Worm (Caenorhabditis elegans) whole organism, L4 larva: Measurements from ENCODE around the gene C06B3.6.

Source experiments
- D1046.2 ChIP-seq: fragments of 200-800 bp; sonication (Bioruptor generic); IDR thresholded peaks from 2 replicates; pipeline ENCODE4 v1.3.6; 2022; ENCODE audit warnings: missing genetic modification characterization, missing compliant biosample characterization
- F49E8.2 ChIP-seq: sonication (generic microtip); optimal IDR thresholded peaks from 2 replicates; lab custom pipeline; 2016; ENCODE audit warnings: missing compliant biosample characterization, mild to moderate bottlenecking, missing genetic modification characterization, borderline replicate concordance
- aha-1 ChIP-seq: fragments of 150-350 bp; peaks from one replicate; lab custom pipeline; 2014; ENCODE audit warnings: missing biosample characterization, missing genetic modification characterization
- ceh-28 ChIP-seq: fragments of 150-350 bp; optimal IDR thresholded peaks from 2 replicates; lab custom pipeline; 2014; ENCODE audit warnings: missing biosample characterization, missing genetic modification reagents, missing genetic modification characterization
- ceh-62 ChIP-seq: sonication (generic microtip); optimal IDR thresholded peaks from 2 replicates; lab custom pipeline; 2017; ENCODE audit warnings: missing biosample characterization, missing genetic modification characterization
- ceh-82 ChIP-seq: sonication (generic microtip); optimal IDR thresholded peaks from 2 replicates; lab custom pipeline; 2017; ENCODE audit warnings: missing biosample characterization, missing genetic modification characterization
- cey-2 ChIP-seq: sonication (generic microtip); optimal IDR thresholded peaks from 3 replicates; lab custom pipeline; 2017; ENCODE audit warnings: missing genetic modification characterization, mild to moderate bottlenecking, missing compliant biosample characterization, antibody characterized with exemption, borderline replicate concordance; ENCODE audit not compliant: insufficient read depth
- daf-8 ChIP-seq: fragments of 200-800 bp; sonication (Bioruptor generic); IDR thresholded peaks from 2 replicates; pipeline ENCODE4 v1.3.6; 2022; ENCODE audit warnings: missing genetic modification characterization, missing compliant biosample characterization
- dmd-6 ChIP-seq: fragments of 200-800 bp; sonication (Bioruptor generic); IDR thresholded peaks from 2 replicates; pipeline ENCODE4 v1.3.6; 2022; ENCODE audit warnings: missing genetic modification reagents, missing genetic modification characterization, missing compliant biosample characterization
- dve-1 ChIP-seq: sonication (generic microtip); optimal IDR thresholded peaks from 2 replicates; lab custom pipeline; 2017; ENCODE audit warnings: antibody characterized with exemption, mild to moderate bottlenecking, missing genetic modification characterization, missing compliant biosample characterization; ENCODE audit not compliant: insufficient read depth
- fos-1 ChIP-seq: fragments of 150-350 bp; optimal IDR thresholded peaks from 2 replicates; lab custom pipeline; 2014; ENCODE audit warnings: missing biosample characterization, missing genetic modification characterization
- gei-8 ChIP-seq: fragments of 200-800 bp; sonication (Bioruptor generic); optimal IDR thresholded peaks from 2 replicates; lab custom pipeline; 2018; ENCODE audit warnings: mild to moderate bottlenecking, missing genetic modification characterization, missing compliant biosample characterization
- hif-1 ChIP-seq, 2 experiments: sonication (generic microtip); optimal IDR thresholded peaks; 2 replicates each; lab custom pipeline; 2016 to 2017; ENCODE audit warnings: missing compliant biosample characterization in 2 of 2, missing genetic modification characterization in 2 of 2, missing genetic modification reagents in 2 of 2, missing genotype in 2 of 2, mild to moderate bottlenecking in 1 of 2
- hlh-11 ChIP-seq: fragments of 200-800 bp; sonication (Bioruptor generic); optimal IDR thresholded peaks from 2 replicates; lab custom pipeline; 2018; ENCODE audit warnings: mild to moderate bottlenecking, missing genetic modification characterization, missing compliant biosample characterization
- hlh-30 ChIP-seq: sonication (generic microtip); optimal IDR thresholded peaks from 2 replicates; lab custom pipeline; 2017; ENCODE audit warnings: antibody characterized with exemption, mild to moderate bottlenecking, missing genetic modification characterization, missing compliant biosample characterization; ENCODE audit not compliant: insufficient read depth
- lim-7 ChIP-seq: fragments of 200-800 bp; sonication (Bioruptor generic); IDR thresholded peaks from 2 replicates; pipeline ENCODE4 v1.3.6; 2022; ENCODE audit warnings: missing genetic modification characterization, missing compliant biosample characterization
- lin-39 ChIP-seq: fragments of 150-350 bp; optimal IDR thresholded peaks from 2 replicates; lab custom pipeline; 2014; ENCODE audit warnings: missing biosample characterization, missing genetic modification reagents, missing genetic modification characterization
- lir-3 ChIP-seq: sonication (generic microtip); optimal IDR thresholded peaks from 2 replicates; lab custom pipeline; 2016; ENCODE audit warnings: mild to moderate bottlenecking, missing genetic modification characterization, missing compliant biosample characterization
- mdl-1 ChIP-seq, 2 experiments: fragments of 150-350 bp in 1 of 2; sonication (generic microtip) in 1 of 2; optimal IDR thresholded peaks; 2 replicates each; lab custom pipeline; 2014 to 2017; ENCODE audit warnings: missing biosample characterization in 2 of 2, missing genetic modification characterization in 2 of 2
- mxl-2 ChIP-seq: fragments of 200-800 bp; sonication (Bioruptor generic); conservative IDR thresholded peaks from 2 replicates; pipeline ENCODE4 v1.3.6; 2022; ENCODE audit warnings: missing genetic modification reagents, missing genetic modification characterization, missing compliant biosample characterization
- nhr-10 ChIP-seq: fragments of 150-350 bp; optimal IDR thresholded peaks from 2 replicates; lab custom pipeline; 2014; ENCODE audit warnings: missing biosample characterization, missing genetic modification characterization
- nhr-11 ChIP-seq: fragments of 150-350 bp; optimal IDR thresholded peaks from 2 replicates; lab custom pipeline; 2014; ENCODE audit warnings: missing biosample characterization, missing genetic modification characterization
- nhr-237 ChIP-seq: sonication (generic microtip); optimal IDR thresholded peaks from 2 replicates; lab custom pipeline; 2017; ENCODE audit warnings: missing biosample characterization, missing genetic modification characterization
- nhr-28 ChIP-seq: fragments of 150-350 bp; optimal IDR thresholded peaks from 2 replicates; lab custom pipeline; 2014; ENCODE audit warnings: missing biosample characterization, missing genetic modification characterization
- nhr-41 ChIP-seq: fragments of 200-800 bp; sonication (Bioruptor generic); IDR thresholded peaks from 2 replicates; pipeline ENCODE4 v1.3.6; 2022; ENCODE audit warnings: missing genetic modification reagents, missing genetic modification characterization, missing compliant biosample characterization
- nhr-48 ChIP-seq: sonication (generic microtip); optimal IDR thresholded peaks from 2 replicates; lab custom pipeline; 2016; ENCODE audit warnings: mild to moderate bottlenecking, missing genetic modification characterization, missing compliant biosample characterization
- nhr-76 ChIP-seq: fragments of 150-350 bp; optimal IDR thresholded peaks from 2 replicates; lab custom pipeline; 2014; ENCODE audit warnings: missing biosample characterization, missing genetic modification characterization
- pha-4 ChIP-seq, 2 experiments: fragments of 150-350 bp in 1 of 2; fragments of 200-800 bp in 1 of 2; sonication (Bioruptor generic) in 1 of 2; IDR thresholded peaks in 1 of 2; optimal IDR thresholded peaks in 1 of 2; 2 replicates each; pipeline versions ENCODE4 v1.3.6 to Lab custom; 2014 to 2022; ENCODE audit warnings: missing genetic modification characterization in 2 of 2, missing genetic modification reagents in 2 of 2, missing biosample characterization in 1 of 2, missing compliant biosample characterization in 1 of 2
- php-3 ChIP-seq: fragments of 200-800 bp; sonication (Bioruptor generic); IDR thresholded peaks from 2 replicates; pipeline ENCODE4 v1.3.6; 2022; ENCODE audit warnings: missing genetic modification reagents, missing genetic modification characterization, missing compliant biosample characterization
- pqm-1 ChIP-seq: sonication (generic microtip); optimal IDR thresholded peaks from 2 replicates; lab custom pipeline; 2017; ENCODE audit warnings: missing biosample characterization, missing genetic modification characterization
- rbr-2 ChIP-seq: sonication (generic microtip); optimal IDR thresholded peaks from 2 replicates; lab custom pipeline; 2016; ENCODE audit warnings: missing genotype, missing genetic modification characterization, missing compliant biosample characterization
- saeg-2 ChIP-seq: fragments of 200-800 bp; sonication (Bioruptor generic); IDR thresholded peaks from 2 replicates; pipeline ENCODE4 v1.3.6; 2022; ENCODE audit warnings: missing genetic modification reagents, missing genetic modification characterization, missing compliant biosample characterization
- snpc-4 ChIP-seq: fragments of 150-350 bp; optimal IDR thresholded peaks from 2 replicates; lab custom pipeline; 2014; ENCODE audit warnings: missing biosample characterization, missing genetic modification characterization
- spr-1 ChIP-seq: sonication (generic microtip); optimal IDR thresholded peaks from 2 replicates; lab custom pipeline; 2016; ENCODE audit warnings: mild to moderate bottlenecking, missing genetic modification characterization, missing compliant biosample characterization
- spr-3 ChIP-seq: fragments of 200-800 bp; sonication (Bioruptor generic); optimal IDR thresholded peaks from 2 replicates; lab custom pipeline; 2018; ENCODE audit warnings: mild to moderate bottlenecking, missing genetic modification characterization, missing compliant biosample characterization
- tag-97 ChIP-seq: fragments of 200-800 bp; sonication (Bioruptor generic); IDR thresholded peaks from 2 replicates; pipeline ENCODE4 v1.3.6; 2022; ENCODE audit warnings: missing genetic modification characterization, missing compliant biosample characterization
- unc-130 ChIP-seq: sonication (generic microtip); optimal IDR thresholded peaks from 2 replicates; lab custom pipeline; 2016; ENCODE audit warnings: missing genetic modification reagents, missing genetic modification characterization, missing compliant biosample characterization
- unc-62 ChIP-seq, 3 experiments: fragments of 150-350 bp in 1 of 3; sonication (generic microtip); optimal IDR thresholded peaks in 2 of 3; peaks in 1 of 3; 1 replicate in 1 of 3; 2 replicates in 2 of 3; lab custom pipeline; 2014 to 2017; ENCODE audit warnings: missing biosample characterization in 3 of 3, missing genetic modification characterization in 3 of 3, missing genetic modification reagents in 3 of 3, missing genotype in 1 of 3
- vab-7 ChIP-seq: fragments of 200-800 bp; sonication (Bioruptor generic); IDR thresholded peaks from 2 replicates; pipeline ENCODE4 v1.3.6; 2022; ENCODE audit warnings: missing genetic modification reagents, missing genetic modification characterization, missing compliant biosample characterization
- zip-2 ChIP-seq: fragments of 150-350 bp; optimal IDR thresholded peaks from 2 replicates; lab custom pipeline; 2014; ENCODE audit warnings: missing biosample characterization, missing genetic modification characterization
- ztf-11 ChIP-seq: fragments of 150-350 bp; optimal IDR thresholded peaks from 2 replicates; lab custom pipeline; 2014; ENCODE audit warnings: missing biosample characterization, missing genetic modification characterization

Gene C06B3.6

ce11 chrV:13869551-13869950, 39.2 kb downstream of the C06B3.6 start:
- no peak for TF ChIP-seq nhr-41 (GFP tag; lab: Robert Waterston, UW)
- no peak for TF ChIP-seq nhr-237 (tag; lab: Kevin White, UChicago)
- TF ChIP-seq php-3 (GFP tag; lab: Robert Waterston, UW): no peak
- TF ChIP-seq nhr-28 (tag; lab: Kevin White, UChicago): peak; percentile 89
- no peak for TF ChIP-seq unc-130 (GFP tag; lab: Kevin White, UChicago)
- peak; percentile 100 for TF ChIP-seq nhr-11 (tag; lab: Kevin White, UChicago)

- TF ChIP-seq ceh-28 (tag; lab: Kevin White, UChicago) (no peak), fos-1 (tag; lab: Kevin White, UChicago) (no peak), nhr-28 (tag; lab: Kevin White, UChicago) (no peak), pha-4 (GFP tag; IDR thresholded peaks at IDR 0.05; lab: Robert Waterston, UW) (no peak), pha-4 (tag; optimal IDR thresholded peaks at IDR 0.05; lab: Kevin White, UChicago) (no peak), nhr-237 (tag; lab: Kevin White, UChicago) (no peak), dve-1 (no peak), nhr-76 (tag; lab: Kevin White, UChicago) (no peak), daf-8 (no peak), ceh-82 (tag; lab: Kevin White, UChicago) (no peak), lin-39 (tag; lab: Kevin White, UChicago) (no peak)
Measured at ce11 chrV:13866353-13866752, 42.4 kb downstream of the C06B3.6 start, which contains the start of gene nhr-175. Gene nhr-175 (plus strand): TSS chrV:13866691.

- TF ChIP-seq tag-97 (GFP tag; lab: Robert Waterston, UW) (no peak), nhr-48 (tag; lab: Kevin White, UChicago) (no peak), F49E8.2 (tag; lab: Kevin White, UChicago) (no peak), ceh-62 (tag; lab: Kevin White, UChicago) (no peak), cey-2 (tag; lab: Kevin White, UChicago) (no peak), mdl-1 (tag; optimal IDR thresholded peaks at IDR 0.05; lab: Kevin White, UChicago) (no peak), daf-8 (no peak), vab-7 (GFP tag; lab: Robert Waterston, UW) (no peak), aha-1 (peak; percentile 90), spr-1 (tag; lab: Kevin White, UChicago) (no peak), dmd-6 (GFP tag; lab: Robert Waterston, UW) (no peak), D1046.2 (GFP tag; lab: Robert Waterston, UW) (no peak), ceh-82 (tag; lab: Kevin White, UChicago) (no peak), ztf-11 (no peak), unc-62 (GFP tag; optimal IDR thresholded peaks at IDR 0.05 in 1 of 2; lab: Kevin White, UChicago) (peak in 1 of 2 experiments; percentile 55), unc-62 (tag; optimal IDR thresholded peaks at IDR 0.05; lab: Kevin White, UChicago) (no peak)
Measured at ce11 chrV:13863700-13864099, 45.1 kb downstream of the C06B3.6 start.

DNA sequence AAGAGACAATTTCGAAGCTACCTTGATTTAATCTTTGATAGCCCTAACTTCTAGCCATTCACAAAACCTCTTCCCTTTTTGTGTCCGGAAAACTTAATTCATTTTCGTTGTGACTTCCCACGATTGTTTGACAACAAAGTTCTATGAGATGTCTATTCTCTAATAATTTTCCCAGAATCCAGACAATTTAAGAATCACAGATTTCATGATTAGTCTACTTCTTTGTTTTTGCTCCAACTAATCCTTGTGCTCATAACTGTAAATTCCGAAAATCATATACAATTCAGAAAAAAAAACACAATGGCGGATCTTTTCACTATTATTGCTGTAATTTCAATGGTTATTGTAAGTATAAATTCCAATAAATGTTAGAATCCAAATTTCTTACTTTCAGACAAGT, 46.3 kb downstream of the C06B3.6 start, which contains the start of gene srx-137:
srx-137 (plus strand) TSS at position 301 of the 400 bp plus-strand sequence.
- TF ChIP-seq rbr-2 (tag; lab: Kevin White, UChicago) (no peak), ceh-82 (tag; lab: Kevin White, UChicago) (no peak), lir-3 (tag; lab: Kevin White, UChicago) (no peak), ceh-28 (tag; lab: Kevin White, UChicago) (no peak), lim-7 (GFP tag; lab: Robert Waterston, UW) (no peak), php-3 (GFP tag; lab: Robert Waterston, UW) (no peak), snpc-4 (tag; lab: Kevin White, UChicago) (no peak), gei-8 (GFP tag; lab: Kevin White, UChicago) (no peak), hif-1 (tag; optimal IDR thresholded peaks at IDR 0.05; lab: Kevin White, UChicago) (no peak), nhr-10 (tag; lab: Kevin White, UChicago) (no peak), zip-2 (tag; lab: Kevin White, UChicago) (no peak), saeg-2 (GFP tag; lab: Robert Waterston, UW) (no peak), D1046.2 (GFP tag; lab: Robert Waterston, UW) (no peak), mxl-2 (GFP tag; lab: Robert Waterston, UW) (no peak), spr-3 (GFP tag; lab: Kevin White, UChicago) (no peak), ceh-62 (tag; lab: Kevin White, UChicago) (no peak), pqm-1 (tag; lab: Kevin White, UChicago) (no peak), nhr-41 (GFP tag; lab: Robert Waterston, UW) (no peak), hlh-11 (tag; lab: Kevin White, UChicago) (no peak), hlh-30 (tag; lab: Kevin White, UChicago) (no peak)
